Worm (Caenorhabditis elegans) whole organism, mixed stage, embryonic: ENCODE data around the gene hum-5.

Experiments
- flh-1 ChIP-seq: fragments of 200-800 bp; sonication (Bioruptor generic); optimal IDR thresholded peaks from 2 replicates; lab custom pipeline; 2018; ENCODE audit warnings: mild to moderate bottlenecking, missing genetic modification characterization, moderate library complexity, missing compliant biosample characterization
- lsy-2 ChIP-seq: fragments of 150-350 bp; optimal IDR thresholded peaks from 2 replicates; lab custom pipeline; 2014; ENCODE audit warnings: missing biosample characterization, missing genetic modification characterization
- nhr-237 ChIP-seq: fragments of 150-350 bp; optimal IDR thresholded peaks from 2 replicates; lab custom pipeline; 2014; ENCODE audit warnings: missing biosample characterization, missing genetic modification characterization
- nhr-28 ChIP-seq: fragments of 150-350 bp; optimal IDR thresholded peaks from 2 replicates; lab custom pipeline; 2014; ENCODE audit warnings: missing biosample characterization, missing genetic modification characterization
- snpc-4 ChIP-seq: fragments of 150-350 bp; optimal IDR thresholded peaks from 2 replicates; lab custom pipeline; 2014; ENCODE audit warnings: missing biosample characterization, missing genetic modification characterization

DNA sequence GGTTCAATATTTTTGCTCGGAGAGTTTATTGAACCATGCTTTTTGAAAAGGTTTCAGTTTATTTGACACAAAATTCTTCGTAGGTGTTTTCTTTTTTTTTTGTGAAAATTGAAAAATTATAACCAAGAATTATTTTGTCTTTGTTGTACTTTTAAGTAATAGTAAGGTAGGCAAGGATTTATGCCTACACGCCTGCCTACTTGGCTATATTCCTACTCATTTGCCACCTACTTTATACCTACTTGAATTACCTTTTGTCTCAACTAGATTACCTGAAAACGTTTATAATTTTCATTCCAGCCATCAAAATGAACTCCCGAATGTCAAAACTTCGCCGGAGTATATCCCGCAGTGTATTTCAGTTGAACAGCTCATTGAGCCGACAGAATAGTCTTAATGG is 24.6 kb downstream of the hum-5 start, which contains the start of gene C36E8.4:
- TF ChIP-seq lsy-2 = no peak
- TF ChIP-seq nhr-28 (tag; lab: Kevin White, UChicago) = no peak
- TF ChIP-seq snpc-4 (tag; lab: Kevin White, UChicago) = no peak
- TF ChIP-seq flh-1 (GFP tag; lab: Kevin White, UChicago) = no peak
- TF ChIP-seq nhr-237 (tag; lab: Kevin White, UChicago) = no peak
